Fruit fly (Drosophila melanogaster): ENCODE data around the gene ss.
A peak's percentile ranks its signal among the peaks of the same experiment; 100 is the strongest.

- TF ChIP-seq CG7045 (GFP tag; optimal IDR thresholded peaks at IDR 0.05) (no peak), CG7101 (tag; optimal IDR thresholded peaks at IDR 0.05) (no peak), CG1620 (GFP tag; optimal IDR thresholded peaks at IDR 0.05) (no peak), cnc (optimal IDR thresholded peaks at IDR 0.05) (no peak), cic (GFP tag; optimal IDR thresholded peaks at IDR 0.05) (peak; percentile 37), Clk (GFP tag; optimal IDR thresholded peaks at IDR 0.05) (no peak), CG12768 (GFP tag; optimal IDR thresholded peaks at IDR 0.05) (no peak), toe (GFP tag; optimal IDR thresholded peaks at IDR 0.05) (no peak), ovo (GFP tag; optimal IDR thresholded peaks at IDR 0.05) (no peak), kay (GFP tag; ENCODE audit: borderline replicate concordance) (no peak), CG14711 (tag; optimal IDR thresholded peaks at IDR 0.05) (no peak), CG5204 (GFP tag; optimal IDR thresholded peaks at IDR 0.05) (no peak)
Observed at dm6 chr3R:16338342-16338741, 65.1 kb downstream of the ss start.

Data from whole organism, adult.